Fruit fly (Drosophila melanogaster): ENCODE results near the gene CG7950.

CG7950 gene

DNA sequence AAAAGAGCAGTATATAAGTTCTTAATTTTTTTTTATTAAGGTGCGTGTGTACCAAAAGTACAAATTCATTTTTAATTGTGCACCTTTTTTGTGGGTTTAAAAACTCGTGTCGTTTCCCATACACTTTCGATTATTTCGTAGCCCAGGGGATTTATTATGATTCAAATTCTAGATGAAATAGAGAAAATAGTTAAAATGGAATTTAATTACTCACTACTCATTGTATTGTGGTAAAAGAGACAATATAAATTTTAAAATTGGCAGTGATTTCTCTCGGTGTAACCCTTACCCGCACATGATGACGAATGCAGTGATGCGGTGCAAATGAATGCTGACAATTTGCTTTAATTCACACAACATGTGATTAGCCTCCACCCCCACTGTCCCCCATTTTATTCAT, 26.6 kb downstream of the CG7950 start (continued):
- TF ChIP-seq CG13775 (GFP tag; optimal IDR thresholded peaks at IDR 0.05) (no peak), CG18619 (GFP tag; optimal IDR thresholded peaks at IDR 0.05) (no peak), CG6654 (GFP tag; optimal IDR thresholded peaks at IDR 0.05) (no peak), fu2 (GFP tag; optimal IDR thresholded peaks at IDR 0.05) (no peak), kay (GFP tag; optimal IDR thresholded peaks at IDR 0.05) (no peak), Hr39 (optimal IDR thresholded peaks at IDR 0.05) (no peak), CG15479 (GFP tag; optimal IDR thresholded peaks at IDR 0.05) (no peak), fd102C (GFP tag; optimal IDR thresholded peaks at IDR 0.05) (no peak), Dek (tag; optimal IDR thresholded peaks at IDR 0.05) (no peak), C15 (GFP tag; IDR thresholded peaks at IDR 0.05) (no peak), ranshi (GFP tag; IDR thresholded peaks at IDR 0.05) (no peak), CG1602 (GFP tag; optimal IDR thresholded peaks at IDR 0.05) (no peak), Poxn (GFP tag; IDR thresholded peaks at IDR 0.05) (no peak), CG14014 (GFP tag; IDR thresholded peaks at IDR 0.05) (no peak), jigr1 (GFP tag; IDR thresholded peaks at IDR 0.05) (no peak), CG8281 (tag; optimal IDR thresholded peaks at IDR 0.05) (no peak), Doc2 (GFP tag; IDR thresholded peaks at IDR 0.05) (no peak), h (optimal IDR thresholded peaks at IDR 0.05) (no peak), Oaz (GFP tag; IDR thresholded peaks at IDR 0.05) (no peak), Optix (GFP tag; IDR thresholded peaks at IDR 0.05) (no peak), CG43689 (GFP tag; IDR thresholded peaks at IDR 0.05) (no peak), CG10366 (GFP tag; IDR thresholded peaks at IDR 0.05) (no peak), peb (GFP tag; IDR thresholded peaks at IDR 0.05) (no peak), crc (GFP tag; optimal IDR thresholded peaks at IDR 0.05) (no peak), Spps (tag; optimal IDR thresholded peaks at IDR 0.05) (no peak), CG7987 (GFP tag; optimal IDR thresholded peaks at IDR 0.05) (no peak), ham (GFP tag; IDR thresholded peaks at IDR 0.05) (no peak), CG15601 (tag; optimal IDR thresholded peaks at IDR 0.05) (no peak), nerfin-2 (GFP tag; IDR thresholded peaks at IDR 0.05; ENCODE audit: partially characterized antibody) (no peak), al (GFP tag; IDR thresholded peaks at IDR 0.05) (no peak), gce (GFP tag; IDR thresholded peaks at IDR 0.05) (no peak), CoRest (tag; optimal IDR thresholded peaks at IDR 0.05) (no peak), Abd-B (GFP tag; optimal IDR thresholded peaks at IDR 0.05) (peak; percentile 26), Pdp1 (GFP tag; optimal IDR thresholded peaks at IDR 0.05) (peak in 1 of 2 experiments; percentile 11), sqz (GFP tag; optimal IDR thresholded peaks at IDR 0.05) (no peak), Max (GFP tag; optimal IDR thresholded peaks at IDR 0.05) (no peak), CG2120 (GFP tag; optimal IDR thresholded peaks at IDR 0.05) (peak; percentile 32), sr (GFP tag; IDR thresholded peaks at IDR 0.05) (no peak), fru (optimal IDR thresholded peaks at IDR 0.05) (no peak), CG3163 (GFP tag; optimal IDR thresholded peaks at IDR 0.05) (no peak), CG6765 (GFP tag; optimal IDR thresholded peaks at IDR 0.05) (no peak), corto (GFP tag; optimal IDR thresholded peaks at IDR 0.05) (no peak), bbx (GFP tag; IDR thresholded peaks at IDR 0.05; ENCODE audit: partially characterized antibody) (no peak), Hr3 (GFP tag; optimal IDR thresholded peaks at IDR 0.05) (no peak), CG13123 (GFP tag; optimal IDR thresholded peaks at IDR 0.05) (no peak), CG17612 (GFP tag; IDR thresholded peaks at IDR 0.05) (no peak), wdn (GFP tag; IDR thresholded peaks at IDR 0.05) (no peak), CG2889 (GFP tag; IDR thresholded peaks at IDR 0.05) (no peak), jing (GFP tag; optimal IDR thresholded peaks at IDR 0.05) (no peak), ttk (GFP tag; IDR thresholded peaks at IDR 0.05) (no peak), BtbVII (GFP tag; optimal IDR thresholded peaks at IDR 0.05) (no peak), toy (GFP tag; IDR thresholded peaks at IDR 0.05) (no peak), gt (GFP tag; IDR thresholded peaks at IDR 0.05) (no peak), CG11696 (GFP tag; IDR thresholded peaks at IDR 0.05) (no peak)
